Worm (Caenorhabditis elegans) whole organism, young adult: ENCODE data around the gene F18E3.13.

Source experiments
- B0019.2 ChIP-seq: fragments of 200-800 bp; sonication (Bioruptor generic); conservative IDR thresholded peaks from 2 replicates; pipeline ENCODE4 v1.3.6; 2022; ENCODE audit warnings: missing genetic modification reagents, missing genetic modification characterization, missing compliant biosample characterization
- B0336.3 ChIP-seq: fragments of 200-800 bp; sonication (Bioruptor generic); IDR thresholded peaks from 2 replicates; pipeline ENCODE4 v1.3.6; 2022; ENCODE audit warnings: missing genetic modification characterization, missing compliant biosample characterization
- C17E4.6 ChIP-seq: fragments of 200-800 bp; sonication (Bioruptor generic); IDR thresholded peaks from 2 replicates; pipeline ENCODE4 v1.3.6; 2022; ENCODE audit warnings: missing genetic modification reagents, missing genetic modification characterization, missing compliant biosample characterization
- F10E7.11 ChIP-seq: sonication (generic microtip); optimal IDR thresholded peaks from 2 replicates; lab custom pipeline; 2017; ENCODE audit warnings: mild to moderate bottlenecking, missing genetic modification characterization, moderate library complexity, missing compliant biosample characterization
- F33H1.4 ChIP-seq: fragments of 200-800 bp; sonication (Bioruptor generic); IDR thresholded peaks from 2 replicates; pipeline ENCODE4 v1.3.6; 2022; ENCODE audit warnings: missing genetic modification reagents, missing genetic modification characterization, missing compliant biosample characterization
- F39B2.1 ChIP-seq: fragments of 200-800 bp; sonication (Bioruptor generic); IDR thresholded peaks from 2 replicates; pipeline ENCODE4 v1.3.6; 2022; ENCODE audit warnings: missing genetic modification reagents, missing genetic modification characterization, missing compliant biosample characterization
- F49E8.2 ChIP-seq: sonication (generic microtip); optimal IDR thresholded peaks from 3 replicates; lab custom pipeline; 2017; ENCODE audit warnings: missing genetic modification characterization, mild to moderate bottlenecking, missing compliant biosample characterization, antibody characterized with exemption, moderate library complexity; ENCODE audit not compliant: insufficient read depth
- F57A8.1 ChIP-seq: fragments of 200-800 bp; sonication (Bioruptor generic); optimal IDR thresholded peaks from 2 replicates; lab custom pipeline; 2018; ENCODE audit warnings: mild to moderate bottlenecking, missing genetic modification characterization, moderate library complexity, missing compliant biosample characterization
- T26A5.8 ChIP-seq: sonication (generic microtip); optimal IDR thresholded peaks from 2 replicates; lab custom pipeline; 2016; ENCODE audit warnings: missing genetic modification characterization, missing compliant biosample characterization
- Y53F4B.3 ChIP-seq: fragments of 200-800 bp; sonication (Bioruptor generic); IDR thresholded peaks from 2 replicates; pipeline ENCODE4 v1.3.6; 2022; ENCODE audit warnings: missing genetic modification reagents, missing genetic modification characterization, missing compliant biosample characterization
- Y95B8A.8 ChIP-seq: fragments of 200-800 bp; sonication (Bioruptor generic); IDR thresholded peaks from 2 replicates; pipeline ENCODE4 v1.3.6; 2022; ENCODE audit warnings: missing genetic modification reagents, missing genetic modification characterization, missing compliant biosample characterization
- atf-7 ChIP-seq: sonication (generic microtip); optimal IDR thresholded peaks from 2 replicates; lab custom pipeline; 2017; ENCODE audit warnings: mild to moderate bottlenecking, missing genetic modification characterization, missing compliant biosample characterization
- attf-3 ChIP-seq: fragments of 200-800 bp; sonication (Bioruptor generic); conservative IDR thresholded peaks from 2 replicates; pipeline ENCODE4 v1.3.6; 2022; ENCODE audit warnings: missing genetic modification reagents, missing genetic modification characterization, missing compliant biosample characterization
- ccch-3 ChIP-seq: fragments of 200-800 bp; sonication (Bioruptor generic); optimal IDR thresholded peaks from 2 replicates; lab custom pipeline; 2018; ENCODE audit warnings: mild to moderate bottlenecking, missing genetic modification characterization, missing compliant biosample characterization
- cebp-1 ChIP-seq, 2 experiments: fragments of 200-800 bp in 1 of 2; sonication (Bioruptor generic) in 1 of 2; sonication (generic microtip) in 1 of 2; IDR thresholded peaks in 1 of 2; optimal IDR thresholded peaks in 1 of 2; 2 replicates each; pipeline versions ENCODE4 v1.3.6 to Lab custom; 2017 to 2022; ENCODE audit warnings: missing compliant biosample characterization in 2 of 2, missing genetic modification characterization in 2 of 2, mild to moderate bottlenecking in 1 of 2, missing genetic modification reagents in 1 of 2, moderate library complexity in 1 of 2
- ceh-100 ChIP-seq: fragments of 200-800 bp; sonication (Bioruptor generic); IDR thresholded peaks from 2 replicates; pipeline ENCODE4 v1.3.6; 2022; ENCODE audit warnings: missing genetic modification reagents, missing genetic modification characterization, missing compliant biosample characterization
- ceh-27 ChIP-seq: fragments of 200-800 bp; sonication (Bioruptor generic); optimal IDR thresholded peaks from 2 replicates; lab custom pipeline; 2018; ENCODE audit warnings: mild to moderate bottlenecking, missing genetic modification characterization, moderate library complexity, missing compliant biosample characterization
- die-1 ChIP-seq: sonication (generic microtip); optimal IDR thresholded peaks from 2 replicates; lab custom pipeline; 2016; ENCODE audit warnings: missing genotype, mild to moderate bottlenecking, missing genetic modification characterization, missing compliant biosample characterization
- efl-1 ChIP-seq: fragments of 150-350 bp; optimal IDR thresholded peaks from 2 replicates; lab custom pipeline; 2014; ENCODE audit warnings: missing biosample characterization, missing genetic modification reagents, missing genetic modification characterization
- egl-44 ChIP-seq: fragments of 200-800 bp; sonication (Bioruptor generic); IDR thresholded peaks from 2 replicates; pipeline ENCODE4 v1.3.6; 2022; ENCODE audit warnings: missing genetic modification reagents, missing genetic modification characterization, missing compliant biosample characterization
- hmg-1.2 ChIP-seq: fragments of 200-800 bp; sonication (Bioruptor generic); IDR thresholded peaks from 2 replicates; pipeline ENCODE4 v1.3.6; 2022; ENCODE audit warnings: missing genetic modification reagents, missing genetic modification characterization, missing compliant biosample characterization
- let-526 ChIP-seq: fragments of 200-800 bp; sonication (Bioruptor generic); IDR thresholded peaks from 2 replicates; pipeline ENCODE4 v1.3.6; 2022; ENCODE audit warnings: missing genetic modification reagents, missing genetic modification characterization, missing compliant biosample characterization
- let-607 ChIP-seq, 2 experiments: fragments of 200-800 bp in 1 of 2; sonication (Bioruptor generic) in 1 of 2; sonication (generic microtip) in 1 of 2; optimal IDR thresholded peaks; 2 replicates each; lab custom pipeline; 2016 to 2018; ENCODE audit warnings: mild to moderate bottlenecking in 2 of 2, missing compliant biosample characterization in 2 of 2, missing genetic modification characterization in 2 of 2, moderate library complexity in 2 of 2, missing genotype in 1 of 2
- lin-35 ChIP-seq, 3 experiments: fragments of 150-350 bp in 2 of 3; sonication (generic microtip) in 1 of 3; optimal IDR thresholded peaks; 2 replicates each; lab custom pipeline; 2014 to 2018; ENCODE audit warnings: missing biosample characterization in 3 of 3, missing genetic modification characterization in 3 of 3, missing genetic modification reagents in 3 of 3
- lin-40 ChIP-seq: sonication (generic microtip); optimal IDR thresholded peaks from 2 replicates; lab custom pipeline; 2016; ENCODE audit warnings: missing genetic modification characterization, mild to moderate bottlenecking, missing compliant biosample characterization, missing genotype, missing genetic modification reagents
- madf-6 ChIP-seq: fragments of 200-800 bp; sonication (Bioruptor generic); IDR thresholded peaks from 2 replicates; pipeline ENCODE4 v1.3.6; 2022; ENCODE audit warnings: missing genetic modification reagents, missing genetic modification characterization, missing compliant biosample characterization
- mcd-1 ChIP-seq: fragments of 200-800 bp; sonication (Bioruptor generic); IDR thresholded peaks from 2 replicates; pipeline ENCODE4 v1.3.6; 2022; ENCODE audit warnings: missing genetic modification reagents, missing genetic modification characterization, missing compliant biosample characterization
- nfya-1 ChIP-seq: sonication (generic microtip); optimal IDR thresholded peaks from 2 replicates; lab custom pipeline; 2017; ENCODE audit warnings: antibody characterized with exemption, missing compliant biosample characterization, missing genetic modification characterization, borderline replicate concordance; ENCODE audit not compliant: insufficient read depth
- nhr-27 ChIP-seq: fragments of 200-800 bp; sonication (Bioruptor generic); optimal IDR thresholded peaks from 2 replicates; lab custom pipeline; 2018; ENCODE audit warnings: mild to moderate bottlenecking, missing genetic modification characterization, moderate library complexity, missing compliant biosample characterization
- nhr-80 ChIP-seq: sonication (generic microtip); optimal IDR thresholded peaks from 2 replicates; lab custom pipeline; 2016; ENCODE audit warnings: missing genetic modification characterization, missing compliant biosample characterization
- sea-2 ChIP-seq: fragments of 200-800 bp; sonication (Bioruptor generic); IDR thresholded peaks from 2 replicates; pipeline ENCODE4 v1.3.6; 2022; ENCODE audit warnings: missing genetic modification characterization, missing compliant biosample characterization
- snpc-1.3 ChIP-seq: sonication (generic microtip); optimal IDR thresholded peaks from 2 replicates; lab custom pipeline; 2017; ENCODE audit warnings: missing genetic modification characterization, mild to moderate bottlenecking, missing compliant biosample characterization, antibody characterized with exemption, moderate library complexity, missing genotype, missing genetic modification reagents; ENCODE audit not compliant: insufficient read depth
- unc-62 ChIP-seq: fragments of 150-350 bp; optimal IDR thresholded peaks from 2 replicates; lab custom pipeline; 2014; ENCODE audit warnings: missing biosample characterization, missing genetic modification reagents, missing genetic modification characterization
- ztf-18 ChIP-seq: sonication (generic microtip); optimal IDR thresholded peaks from 2 replicates; lab custom pipeline; 2016; ENCODE audit warnings: missing genotype, mild to moderate bottlenecking, missing genetic modification characterization, missing compliant biosample characterization
- ztf-25 ChIP-seq: fragments of 200-800 bp; sonication (Bioruptor generic); IDR thresholded peaks from 2 replicates; pipeline ENCODE4 v1.3.6; 2022; ENCODE audit warnings: missing genetic modification reagents, missing genetic modification characterization, missing compliant biosample characterization

F18E3.13 gene

DNA sequence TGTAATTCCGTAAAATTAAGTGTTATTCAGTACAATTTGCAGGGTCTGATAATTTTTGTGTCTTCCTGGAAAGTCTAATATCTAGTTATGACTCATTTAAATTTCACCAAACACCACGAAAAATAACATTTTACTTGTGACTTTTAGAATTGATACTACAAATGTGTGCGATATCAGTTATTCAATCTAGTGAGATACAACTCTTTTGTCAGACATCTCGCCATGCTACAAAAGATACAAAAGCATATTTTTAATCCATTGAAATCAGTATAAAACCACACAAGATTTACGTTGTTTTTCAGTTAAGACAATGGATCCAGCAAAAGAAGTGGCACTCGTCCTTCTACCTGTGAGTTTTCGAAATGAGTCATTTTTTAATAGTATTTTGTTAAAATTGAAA is 41.9 kb upstream of the F18E3.13 start, which contains the start of gene srx-56:
Gene srx-56 (plus strand): TSS at position 301 of the 400 bp plus-strand sequence.
- TF ChIP-seq attf-3 (GFP tag; lab: Robert Waterston, UW), result no peak
- no peak for TF ChIP-seq hmg-1.2 (GFP tag; lab: Robert Waterston, UW)
- no peak for TF ChIP-seq Y53F4B.3 (GFP tag; lab: Robert Waterston, UW)

DNA sequence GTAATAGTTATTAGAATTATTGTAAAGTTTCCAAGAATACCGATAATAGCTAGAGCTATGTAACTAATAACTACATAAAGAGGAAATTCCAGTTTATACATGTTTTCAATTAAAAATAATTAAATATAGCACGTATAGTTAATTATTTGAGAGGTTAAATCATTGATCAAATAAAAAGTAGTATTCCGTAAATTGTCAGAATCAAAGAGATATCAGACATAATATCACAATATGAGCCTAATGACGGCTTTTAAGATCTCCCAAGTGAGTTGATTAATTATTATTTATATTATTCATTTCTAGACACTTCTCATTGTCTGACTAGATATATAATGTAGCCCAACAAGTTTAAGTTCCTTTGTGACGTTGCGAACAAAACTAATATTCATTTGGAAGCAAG is 36.6 kb upstream of the F18E3.13 start, which contains the start of gene srsx-24:
Gene srsx-24 (minus strand): TSS at position 101 of the 400 bp plus-strand sequence.
- TF ChIP-seq B0019.2 (GFP tag; lab: Robert Waterston, UW) (no peak), egl-44 (no peak), let-607 (tag; optimal IDR thresholded peaks at IDR 0.05; lab: Kevin White, UChicago) (no peak), ceh-27 (GFP tag; lab: Kevin White, UChicago) (no peak), ztf-18 (tag; lab: Kevin White, UChicago) (no peak), nfya-1 (no peak), F49E8.2 (tag; lab: Kevin White, UChicago) (no peak), C17E4.6 (GFP tag; lab: Robert Waterston, UW) (no peak), cebp-1 (GFP tag; IDR thresholded peaks at IDR 0.05; lab: Robert Waterston, UW) (no peak), cebp-1 (tag; optimal IDR thresholded peaks at IDR 0.05; lab: Kevin White, UChicago) (no peak), die-1 (tag; lab: Kevin White, UChicago) (no peak), atf-7 (tag; lab: Kevin White, UChicago) (no peak), F39B2.1 (GFP tag; lab: Robert Waterston, UW) (no peak), snpc-1.3 (tag; lab: Kevin White, UChicago) (no peak), madf-6 (no peak), F10E7.11 (tag; lab: Kevin White, UChicago) (no peak), sea-2 (GFP tag; lab: Robert Waterston, UW) (no peak)

DNA sequence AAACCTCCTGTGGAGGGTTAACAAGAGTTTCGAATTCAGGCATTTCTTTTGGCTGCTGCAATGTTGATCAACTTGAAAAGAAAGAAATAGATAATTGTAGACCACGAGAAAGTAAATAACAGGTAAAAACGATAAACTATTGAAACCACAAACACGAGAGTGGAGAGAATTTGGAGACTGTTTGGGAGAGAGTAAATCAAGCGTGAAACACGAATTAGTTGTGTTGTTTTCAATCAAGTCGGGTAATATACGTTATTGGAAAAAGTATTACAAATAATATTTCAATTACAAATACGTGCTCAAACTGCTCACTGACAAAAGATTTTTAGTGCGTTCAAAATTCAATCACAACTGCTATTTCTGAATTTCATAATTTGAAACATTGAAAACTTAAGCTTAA is 35.0 kb upstream of the F18E3.13 start, which contains the start of gene C03G6.17:
Gene C03G6.17 (minus strand): TSS at position 101 of the 400 bp plus-strand sequence.
- TF ChIP-seq lin-35 (GFP tag; optimal IDR thresholded peaks at IDR 0.05; lab: Kevin White, UChicago) (no peak), Y95B8A.8 (no peak), let-526 (GFP tag; lab: Robert Waterston, UW) (no peak), F33H1.4 (GFP tag; lab: Robert Waterston, UW) (no peak), F57A8.1 (no peak), mcd-1 (GFP tag; lab: Robert Waterston, UW) (no peak)

DNA sequence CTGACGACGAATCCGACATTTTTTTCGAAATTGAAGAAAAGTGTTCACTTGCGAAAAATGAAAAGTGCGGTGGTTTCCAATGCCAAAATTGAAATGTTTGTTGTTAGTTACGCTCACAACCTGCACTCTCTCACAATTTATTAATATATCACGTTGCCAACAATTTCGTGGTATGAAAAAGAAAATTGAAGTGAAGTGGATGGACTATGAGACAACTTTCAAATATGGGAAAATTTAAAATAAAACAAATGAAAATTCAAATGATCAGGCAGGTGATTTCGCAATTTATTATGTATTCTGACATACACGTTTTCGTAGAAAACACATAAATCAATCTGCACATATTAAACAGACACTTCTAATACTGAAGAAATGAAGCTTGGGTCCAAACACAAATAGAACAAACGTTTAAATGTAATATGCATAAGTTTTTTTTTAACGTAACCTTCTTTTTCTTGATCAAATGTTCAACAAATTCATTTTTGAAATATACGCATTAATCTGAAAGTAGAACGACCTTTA is 29.9 kb upstream of the F18E3.13 start, which contains the start of gene srp-6:
Gene srp-6 (minus strand): TSS at position 51 of the 522 bp plus-strand sequence.
- TF ChIP-seq efl-1, result no peak
- TF ChIP-seq F10E7.11 (tag; lab: Kevin White, UChicago), result no peak

DNA sequence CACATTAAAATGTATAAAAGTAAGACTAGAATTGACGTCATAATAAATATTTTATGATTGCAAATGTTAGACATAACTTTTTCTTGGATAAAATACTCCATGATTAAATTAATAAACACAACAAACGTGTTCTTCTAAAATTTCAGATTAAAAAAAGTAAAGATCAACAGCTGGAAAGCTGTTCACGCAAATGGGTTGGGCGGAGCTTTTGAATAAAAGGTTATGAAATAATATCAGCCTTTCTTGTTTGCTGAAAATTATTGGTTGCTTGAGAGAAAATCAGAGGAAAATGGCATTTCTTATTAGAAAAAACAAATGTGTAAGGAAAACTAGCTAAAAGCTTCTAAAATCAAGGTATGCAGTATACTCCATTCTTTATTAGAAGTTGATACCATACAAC is 28.2 kb upstream of the F18E3.13 start, which contains the start of gene C02H6.3:
Gene C02H6.3 (minus strand): TSS at position 101 of the 400 bp plus-strand sequence.
- no peak for TF ChIP-seq lin-40 (tag; lab: Kevin White, UChicago)
- no peak for TF ChIP-seq C17E4.6 (GFP tag; lab: Robert Waterston, UW)
- no peak for TF ChIP-seq nhr-80 (tag; lab: Kevin White, UChicago)
- TF ChIP-seq B0336.3, result no peak
- TF ChIP-seq sea-2 (GFP tag; lab: Robert Waterston, UW), result no peak
- no peak for TF ChIP-seq nhr-27 (tag; lab: Kevin White, UChicago)
- no peak for TF ChIP-seq ztf-25
- no peak for TF ChIP-seq unc-62
- TF ChIP-seq T26A5.8 (tag; lab: Kevin White, UChicago), result no peak
- no peak for TF ChIP-seq ceh-100 (GFP tag; lab: Robert Waterston, UW)
- no peak for TF ChIP-seq ccch-3 (GFP tag; lab: Kevin White, UChicago)
- TF ChIP-seq, all 124 proteins: peak for 0
